Fruit fly (Drosophila melanogaster) S2 (cell line): ENCODE data around the gene CG13258.
A peak's percentile ranks its signal among the peaks of the same experiment; 100 is the strongest.

Experiments
- CG8478 ChIP-seq: fragments of >200 bp; optimal IDR thresholded peaks from 2 replicates; lab custom pipeline; 2018
- CTCF ChIP-seq, 2 experiments: fragments of >200 bp; optimal IDR thresholded peaks; 2 replicates each; lab custom pipeline; 2018

Gene CG13258

dm6 chr2L:16317777-16318610, 25.2 kb upstream of the CG13258 start:
- TF ChIP-seq CTCF (optimal IDR thresholded peaks at IDR 0.05; lab: Kevin White, UChicago) (no peak), CG8478 (lab: Kevin White, UChicago) (no peak)

DNA sequence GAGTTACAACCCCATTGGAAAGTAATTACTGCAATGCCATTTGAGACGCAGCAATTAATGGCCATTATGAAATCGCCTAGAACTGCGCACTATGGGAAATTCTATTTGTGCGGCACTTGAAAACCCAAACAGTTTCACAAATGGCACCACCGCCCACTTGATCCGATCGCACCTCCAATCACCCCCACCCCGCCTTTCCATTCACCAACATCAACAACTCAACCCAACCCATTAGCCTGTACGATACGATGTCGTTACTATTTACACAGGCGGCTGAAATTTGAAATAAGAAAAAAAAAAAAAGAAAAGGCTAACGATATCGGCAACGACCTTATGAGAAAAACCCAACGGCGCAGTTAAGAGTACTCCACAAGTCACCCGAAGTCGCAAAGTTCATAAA, 24.3 kb upstream of the CG13258 start:
- TF ChIP-seq CG8478 (lab: Kevin White, UChicago): no peak
- no peak for TF ChIP-seq CTCF (optimal IDR thresholded peaks at IDR 0.05; lab: Kevin White, UChicago)

dm6 chr2L:16316410-16316809, 23.6 kb upstream of the CG13258 start:
- no peak for TF ChIP-seq CG8478 (lab: Kevin White, UChicago)
- no peak for TF ChIP-seq CTCF (optimal IDR thresholded peaks at IDR 0.05; lab: Kevin White, UChicago)

dm6 chr2L:16315844-16316243, 23.0 kb upstream of the CG13258 start:
- TF ChIP-seq CTCF (optimal IDR thresholded peaks at IDR 0.05; lab: Kevin White, UChicago) (no peak), CG8478 (lab: Kevin White, UChicago) (no peak)

dm6 chr2L:16315027-16315426, 22.2 kb upstream of the CG13258 start:
- TF ChIP-seq CG8478 (lab: Kevin White, UChicago) (no peak), CTCF (optimal IDR thresholded peaks at IDR 0.05; lab: Kevin White, UChicago) (no peak)

DNA sequence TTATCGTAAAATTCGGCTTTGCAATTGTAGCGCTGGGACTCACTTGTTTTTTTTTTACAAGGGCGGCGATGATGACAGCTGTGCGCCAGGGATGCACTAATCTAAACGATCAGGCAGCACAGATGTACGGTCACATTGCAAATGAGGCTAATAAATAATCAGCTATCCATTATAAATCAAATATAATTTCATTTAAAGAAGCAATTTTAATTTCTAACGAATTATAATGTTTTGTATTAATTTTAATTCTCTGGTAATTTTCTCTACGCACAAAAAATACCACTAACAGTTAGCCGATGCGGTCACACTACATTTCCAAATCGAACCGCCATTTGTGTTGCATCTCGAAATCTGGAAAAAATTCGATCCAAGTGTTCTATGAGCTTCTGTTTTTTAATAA, 17.8 kb upstream of the CG13258 start, which contains the start of the genes cni and fzy:
cni (minus strand) TSS at position 79 of the 400 bp plus-strand sequence.
fzy (plus strand) TSS at position 309 of the 400 bp plus-strand sequence.
- TF ChIP-seq CG8478 (lab: Kevin White, UChicago): no peak
- TF ChIP-seq CTCF (optimal IDR thresholded peaks at IDR 0.05; lab: Kevin White, UChicago): peak in 1 of 2 experiments; percentile 6

- TF ChIP-seq CG8478 (lab: Kevin White, UChicago): no peak
- TF ChIP-seq CTCF (optimal IDR thresholded peaks at IDR 0.05; lab: Kevin White, UChicago): no peak
These were observed 14.3 kb upstream of the CG13258 start, which contains the start of the genes CG5861 and Syx5 for dm6 chr2L:16307026-16307703. TSS of gene CG5861 (minus strand) at chr2L:16307298. TSS of gene Syx5 (plus strand) at chr2L:16307346.

DNA sequence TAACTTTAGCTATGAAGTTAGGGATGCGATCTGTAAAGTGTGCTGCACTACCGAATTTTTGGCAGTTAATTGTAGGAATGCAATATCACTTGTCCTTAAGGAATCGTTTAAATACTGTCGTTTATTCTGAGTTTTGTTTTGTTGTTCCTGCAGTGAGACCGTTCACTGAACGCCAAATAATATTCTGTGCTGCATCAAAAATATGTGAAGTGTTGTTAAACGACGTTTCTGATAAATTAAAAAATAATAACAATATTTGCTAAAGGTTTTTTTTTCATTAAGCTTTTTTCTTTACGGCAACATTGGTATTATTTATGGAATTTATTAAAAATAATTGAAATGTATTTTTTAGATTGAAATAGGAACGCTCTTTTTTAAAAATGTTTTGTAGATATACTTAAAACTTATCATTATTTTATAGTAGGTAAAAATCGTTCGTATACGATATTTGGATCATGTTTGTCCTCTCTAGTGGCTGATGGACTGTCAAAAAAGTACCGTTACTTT, 10.0 kb upstream of the CG13258 start, which contains the start of gene GMF:
GMF (minus strand) TSS at position 182 of the 507 bp plus-strand sequence.
- TF ChIP-seq CG8478 (lab: Kevin White, UChicago) (no peak), CTCF (optimal IDR thresholded peaks at IDR 0.05; lab: Kevin White, UChicago) (peak in 1 of 2 experiments; percentile 18)

- TF ChIP-seq CTCF (optimal IDR thresholded peaks at IDR 0.05; lab: Kevin White, UChicago) (no peak), CG8478 (lab: Kevin White, UChicago) (no peak)
These were observed 6.9 kb upstream of the CG13258 start, which contains the start of the genes heix and CG17328 for dm6 chr2L:16299466-16300311. TSS of gene heix (minus strand) at chr2L:16299858. TSS of gene CG17328 (plus strand) at chr2L:16299943.

DNA sequence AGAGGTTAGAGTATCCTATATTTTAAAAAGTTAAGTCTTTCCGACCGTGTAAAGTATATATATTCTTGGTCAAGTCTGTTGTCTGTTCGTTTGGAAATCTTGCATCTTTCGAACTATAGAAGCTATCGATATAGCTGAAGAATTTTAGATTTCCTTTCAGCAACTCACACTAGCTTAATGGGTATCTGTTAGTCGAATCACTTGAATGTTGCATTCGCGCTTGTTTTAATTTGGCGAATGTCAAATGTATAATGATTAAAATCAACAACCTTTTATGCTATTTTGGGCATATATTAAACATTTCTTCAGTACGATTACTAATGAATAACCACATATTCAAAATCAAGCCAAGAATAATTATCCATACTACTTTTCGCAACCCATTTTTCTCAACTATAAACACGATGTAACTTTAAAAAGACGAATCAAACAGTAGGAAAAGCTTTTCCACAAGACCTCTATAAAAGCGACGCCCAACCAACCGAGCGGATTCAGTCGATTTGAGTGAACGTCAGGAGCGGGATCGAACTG, 943 bp upstream of the CG13258 start, which contains the start of gene Cyp303a1:
Cyp303a1 (plus strand) TSS at position 481 of the 531 bp plus-strand sequence.
- no peak for TF ChIP-seq CG8478 (lab: Kevin White, UChicago)

- no peak for TF ChIP-seq CG8478 (lab: Kevin White, UChicago)
- no peak for TF ChIP-seq CTCF (optimal IDR thresholded peaks at IDR 0.05; lab: Kevin White, UChicago)
These were observed 1.8 kb downstream of the CG13258 start, which contains the start of gene CG17329 for dm6 chr2L:16290984-16291383. TSS of gene CG17329 (plus strand) at chr2L:16291284.

dm6 chr2L:16288393-16288731, 4.5 kb downstream of the CG13258 start:
- TF ChIP-seq CG8478 (lab: Kevin White, UChicago) (no peak), CTCF (optimal IDR thresholded peaks at IDR 0.05; lab: Kevin White, UChicago) (no peak)

DNA sequence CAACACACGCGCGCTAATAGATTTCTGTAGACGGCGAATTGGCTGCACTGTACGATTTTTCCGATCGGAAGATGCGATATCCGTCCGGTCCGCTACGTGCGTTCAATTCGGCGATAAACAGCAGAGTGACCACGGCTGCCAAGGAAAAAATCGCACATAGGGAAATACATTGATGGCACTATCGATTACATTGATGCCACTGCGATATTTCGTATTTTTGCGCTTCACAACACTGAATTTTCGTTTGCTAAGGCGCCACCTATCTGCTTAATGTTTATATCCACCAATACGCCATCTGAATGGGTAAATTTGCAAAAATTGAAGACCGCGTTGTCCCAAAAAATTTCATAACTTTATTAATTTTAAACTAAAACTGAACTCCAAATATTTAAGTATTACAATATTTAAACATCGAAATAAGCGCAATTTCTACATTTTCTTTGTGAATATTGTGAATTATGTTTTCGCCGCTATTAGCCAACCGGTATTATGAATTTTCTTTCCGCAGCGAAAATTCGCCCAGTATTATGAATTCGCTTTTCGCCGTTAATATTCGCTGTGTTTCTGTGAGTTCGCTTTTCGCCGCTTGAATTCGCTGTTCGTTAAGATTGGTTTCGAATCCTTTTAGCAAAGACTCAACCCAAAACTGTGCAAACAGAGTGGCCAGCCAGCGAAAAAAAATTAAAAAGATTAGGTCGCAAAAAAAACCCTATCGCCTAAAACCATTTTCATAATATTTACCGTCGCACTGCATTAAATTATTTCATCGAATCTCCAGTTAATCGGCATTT, 5.0 kb downstream of the CG13258 start, which contains the start of the genes crp and pkaap:
crp (minus strand) TSS at position 129 of the 791 bp plus-strand sequence.
pkaap (plus strand) TSS at position 689 of the 791 bp plus-strand sequence.
- TF ChIP-seq CTCF (optimal IDR thresholded peaks at IDR 0.05; lab: Kevin White, UChicago): peak; percentile 98
- no peak for TF ChIP-seq CG8478 (lab: Kevin White, UChicago)
